Worm (Caenorhabditis elegans) whole organism, mixed stage, embryonic: ENCODE data around the gene H23N18.6.

Experiments
- M03D4.4 ChIP-seq: sonication (generic microtip); optimal IDR thresholded peaks from 2 replicates; lab custom pipeline; 2017; ENCODE audit warnings: mild to moderate bottlenecking, missing genetic modification characterization, missing compliant biosample characterization
- bed-3 ChIP-seq: fragments of 200-800 bp; sonication (Bioruptor generic); optimal IDR thresholded peaks from 3 replicates; lab custom pipeline; 2018; ENCODE audit warnings: mild to moderate bottlenecking, missing genetic modification characterization, moderate library complexity, missing compliant biosample characterization
- blmp-1 ChIP-seq: fragments of 150-350 bp; optimal IDR thresholded peaks from 2 replicates; lab custom pipeline; 2014; ENCODE audit warnings: missing biosample characterization, missing genetic modification characterization
- ceh-39 ChIP-seq: fragments of 150-350 bp; optimal IDR thresholded peaks from 2 replicates; lab custom pipeline; 2014; ENCODE audit warnings: missing biosample characterization, missing genetic modification characterization
- ceh-43 ChIP-seq: fragments of 200-800 bp; sonication (Bioruptor generic); optimal IDR thresholded peaks from 2 replicates; lab custom pipeline; 2018; ENCODE audit warnings: mild to moderate bottlenecking, missing genetic modification characterization, moderate library complexity, missing compliant biosample characterization
- ceh-83 ChIP-seq: fragments of 200-800 bp; sonication (Bioruptor generic); optimal IDR thresholded peaks from 2 replicates; lab custom pipeline; 2018; ENCODE audit warnings: mild to moderate bottlenecking, missing genetic modification characterization, missing compliant biosample characterization
- ces-1 ChIP-seq: fragments of 150-350 bp; optimal IDR thresholded peaks from 2 replicates; lab custom pipeline; 2014; ENCODE audit warnings: missing biosample characterization, missing genetic modification reagents, missing genetic modification characterization
- cnd-1 ChIP-seq: fragments of 200-800 bp; sonication (Bioruptor generic); optimal IDR thresholded peaks from 2 replicates; lab custom pipeline; 2018; ENCODE audit warnings: mild to moderate bottlenecking, missing genetic modification characterization, missing compliant biosample characterization
- drap-1 ChIP-seq: fragments of 200-800 bp; sonication (Bioruptor generic); optimal IDR thresholded peaks from 3 replicates; lab custom pipeline; 2018; ENCODE audit warnings: mild to moderate bottlenecking, missing genetic modification characterization, missing compliant biosample characterization
- elt-1 ChIP-seq: sonication (generic microtip); optimal IDR thresholded peaks from 2 replicates; lab custom pipeline; 2017; ENCODE audit warnings: missing genetic modification characterization, mild to moderate bottlenecking, missing compliant biosample characterization, antibody characterized with exemption, moderate library complexity, borderline replicate concordance; ENCODE audit not compliant: insufficient read depth
- elt-3 ChIP-seq: fragments of 150-350 bp; optimal IDR thresholded peaks from 2 replicates; lab custom pipeline; 2014; ENCODE audit warnings: missing biosample characterization, missing genetic modification characterization
- ham-2 ChIP-seq: fragments of 200-800 bp; sonication (Bioruptor generic); optimal IDR thresholded peaks from 2 replicates; lab custom pipeline; 2018; ENCODE audit warnings: mild to moderate bottlenecking, missing genetic modification characterization, missing compliant biosample characterization
- hlh-1 ChIP-seq: fragments of 150-350 bp; optimal IDR thresholded peaks from 2 replicates; lab custom pipeline; 2014; ENCODE audit warnings: missing biosample characterization, missing genetic modification reagents, missing genetic modification characterization
- lin-13 ChIP-seq: fragments of 150-350 bp; optimal IDR thresholded peaks from 2 replicates; lab custom pipeline; 2014; ENCODE audit warnings: missing biosample characterization, missing genetic modification characterization
- lin-32 ChIP-seq: fragments of 200-800 bp; sonication (Bioruptor generic); optimal IDR thresholded peaks from 2 replicates; lab custom pipeline; 2018; ENCODE audit warnings: mild to moderate bottlenecking, missing genetic modification characterization, missing compliant biosample characterization
- lsy-2 ChIP-seq: fragments of 150-350 bp; optimal IDR thresholded peaks from 2 replicates; lab custom pipeline; 2014; ENCODE audit warnings: missing biosample characterization, missing genetic modification characterization
- mab-5 ChIP-seq: fragments of 150-350 bp; optimal IDR thresholded peaks from 2 replicates; lab custom pipeline; 2014; ENCODE audit warnings: missing biosample characterization, missing genetic modification characterization
- mep-1 ChIP-seq: fragments of 150-350 bp; optimal IDR thresholded peaks from 2 replicates; lab custom pipeline; 2017; ENCODE audit warnings: missing biosample characterization, missing genetic modification reagents, missing genetic modification characterization, inconsistent platforms
- mls-2 ChIP-seq: sonication (generic microtip); optimal IDR thresholded peaks from 2 replicates; lab custom pipeline; 2016; ENCODE audit warnings: mild to moderate bottlenecking, missing genetic modification characterization, moderate library complexity, missing compliant biosample characterization
- nhr-12 ChIP-seq: fragments of 150-350 bp; optimal IDR thresholded peaks from 2 replicates; lab custom pipeline; 2014; ENCODE audit warnings: missing biosample characterization, missing genetic modification characterization
- nhr-2 ChIP-seq: fragments of 150-350 bp; optimal IDR thresholded peaks from 2 replicates; lab custom pipeline; 2014; ENCODE audit warnings: missing biosample characterization, missing genetic modification characterization
- nhr-237 ChIP-seq: fragments of 150-350 bp; optimal IDR thresholded peaks from 2 replicates; lab custom pipeline; 2014; ENCODE audit warnings: missing biosample characterization, missing genetic modification characterization
- nhr-28 ChIP-seq: fragments of 150-350 bp; optimal IDR thresholded peaks from 2 replicates; lab custom pipeline; 2014; ENCODE audit warnings: missing biosample characterization, missing genetic modification characterization
- nhr-76 ChIP-seq: sonication (generic microtip); optimal IDR thresholded peaks from 2 replicates; lab custom pipeline; 2017; ENCODE audit warnings: missing biosample characterization, missing genetic modification characterization
- pha-4 ChIP-seq: fragments of 150-350 bp; optimal IDR thresholded peaks from 2 replicates; lab custom pipeline; 2018; ENCODE audit warnings: missing biosample characterization, missing genetic modification reagents, missing genetic modification characterization
- sem-2 ChIP-seq: fragments of 200-800 bp; sonication (Bioruptor generic); optimal IDR thresholded peaks from 2 replicates; lab custom pipeline; 2018; ENCODE audit warnings: mild to moderate bottlenecking, missing genetic modification characterization, missing compliant biosample characterization
- snpc-4 ChIP-seq: fragments of 150-350 bp; optimal IDR thresholded peaks from 2 replicates; lab custom pipeline; 2014; ENCODE audit warnings: missing biosample characterization, missing genetic modification characterization
- sptf-1 ChIP-seq: sonication (generic microtip); optimal IDR thresholded peaks from 2 replicates; lab custom pipeline; 2017; ENCODE audit warnings: mild to moderate bottlenecking, missing genetic modification characterization, moderate library complexity, missing compliant biosample characterization
- tbx-8 ChIP-seq: fragments of 200-800 bp; sonication (Bioruptor generic); optimal IDR thresholded peaks from 2 replicates; lab custom pipeline; 2018; ENCODE audit warnings: mild to moderate bottlenecking, missing genetic modification characterization, moderate library complexity, missing compliant biosample characterization
- unc-120 ChIP-seq: sonication (generic microtip); optimal IDR thresholded peaks from 2 replicates; lab custom pipeline; 2017; ENCODE audit warnings: missing genetic modification characterization, missing compliant biosample characterization; ENCODE audit not compliant: poor library complexity, severe bottlenecking
- unc-39 ChIP-seq: fragments of 150-350 bp; optimal IDR thresholded peaks from 2 replicates; lab custom pipeline; 2014; ENCODE audit warnings: missing biosample characterization, missing genetic modification characterization
- unc-62 ChIP-seq: fragments of 150-350 bp; optimal IDR thresholded peaks from 2 replicates; lab custom pipeline; 2014; ENCODE audit warnings: missing biosample characterization, missing genetic modification reagents, missing genetic modification characterization
- ztf-11 ChIP-seq: fragments of 150-350 bp; optimal IDR thresholded peaks from 2 replicates; lab custom pipeline; 2014; ENCODE audit warnings: missing biosample characterization, missing genetic modification characterization

Gene H23N18.6

DNA sequence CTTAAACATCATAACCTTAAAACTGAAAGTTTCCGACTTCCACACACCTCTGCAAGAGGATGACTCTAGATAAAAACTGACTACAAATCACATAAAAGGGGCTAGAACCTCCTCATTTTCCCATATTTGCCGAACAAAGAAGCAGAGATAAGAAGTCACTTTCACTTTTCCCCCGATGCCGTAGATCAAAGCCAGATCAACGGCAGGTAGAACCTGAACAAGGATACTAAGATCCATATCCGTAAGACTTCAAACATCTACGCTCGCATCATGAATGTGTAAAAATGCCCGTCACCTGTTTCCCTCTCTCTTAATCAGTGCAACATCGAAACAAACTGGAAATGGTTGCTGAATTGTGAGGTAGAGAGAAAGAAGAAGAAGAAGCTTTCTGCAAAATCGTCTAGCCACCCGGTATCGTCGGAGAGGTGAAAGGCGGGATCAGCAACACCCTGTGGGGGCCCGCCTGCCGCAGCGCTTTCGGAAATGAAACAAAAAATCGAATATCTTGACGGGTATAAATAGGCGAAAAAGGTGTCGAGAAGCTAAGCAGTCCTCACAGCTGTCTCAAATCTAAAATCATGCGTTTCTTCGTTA lies 3.9 kb upstream of the H23N18.6 start, which contains the start of gene C02E7.6:
Gene C02E7.6, plus strand, starts transcription at position 544 of the 594 bp plus-strand sequence.
- TF ChIP-seq snpc-4 (tag; lab: Kevin White, UChicago) (no peak), elt-1 (tag; lab: Kevin White, UChicago) (peak; percentile 90), nhr-76 (tag; lab: Kevin White, UChicago) (no peak), ceh-43 (no peak), unc-62 (GFP tag; lab: Kevin White, UChicago) (peak; percentile 16), blmp-1 (tag; lab: Kevin White, UChicago) (peak; percentile 67), nhr-237 (tag; lab: Kevin White, UChicago) (peak; percentile 14)

ce11 chrV:4918091-4918624 lies 3.3 kb upstream of the H23N18.6 start, which contains the start of gene C02E7.7:
C02E7.7 (minus strand) TSS chrV:4918574.
- TF ChIP-seq lin-32 (GFP tag; lab: Kevin White, UChicago) (no peak), nhr-12 (tag; lab: Kevin White, UChicago) (no peak), ceh-39 (no peak), mep-1 (tag; lab: Kevin White, UChicago) (no peak), elt-1 (tag; lab: Kevin White, UChicago) (no peak), sptf-1 (tag; lab: Kevin White, UChicago) (no peak), ztf-11 (no peak), unc-39 (tag; lab: Kevin White, UChicago) (no peak), unc-120 (tag; lab: Kevin White, UChicago) (no peak), mls-2 (tag; lab: Kevin White, UChicago) (no peak), cnd-1 (tag; lab: Kevin White, UChicago) (no peak), elt-3 (tag; lab: Kevin White, UChicago) (no peak), nhr-28 (no peak), ham-2 (GFP tag; lab: Kevin White, UChicago) (no peak), ceh-43 (no peak), snpc-4 (tag; lab: Kevin White, UChicago) (no peak), hlh-1 (tag; lab: Kevin White, UChicago) (no peak)

DNA sequence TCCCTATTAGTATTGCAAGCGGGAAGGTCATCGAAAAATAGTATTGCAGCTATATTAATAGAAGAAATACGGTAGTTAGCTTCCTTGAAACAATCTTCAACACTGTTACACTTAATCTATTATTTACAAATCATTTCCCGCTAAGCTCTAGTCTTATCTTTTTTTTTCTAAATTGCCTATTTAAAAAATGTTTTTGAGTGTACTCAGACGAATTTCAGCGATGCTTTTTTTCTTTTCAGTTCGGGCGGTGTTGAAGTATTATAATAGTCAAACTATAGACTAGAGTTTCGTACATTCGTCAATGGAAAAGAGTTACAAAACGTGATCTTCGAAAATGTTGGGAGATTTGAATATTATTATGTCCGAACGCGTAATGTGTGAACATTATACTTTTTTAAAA lies 1.0 kb downstream of the H23N18.6 start:
- no peak for TF ChIP-seq unc-62 (GFP tag; lab: Kevin White, UChicago)
- TF ChIP-seq nhr-12 (tag; lab: Kevin White, UChicago): no peak
- TF ChIP-seq pha-4 (tag; lab: Kevin White, UChicago): no peak
- no peak for TF ChIP-seq unc-39 (tag; lab: Kevin White, UChicago)
- no peak for TF ChIP-seq cnd-1 (tag; lab: Kevin White, UChicago)
- no peak for TF ChIP-seq unc-120 (tag; lab: Kevin White, UChicago)
- no peak for TF ChIP-seq ces-1 (GFP tag; lab: Kevin White, UChicago)
- no peak for TF ChIP-seq mab-5 (tag; lab: Kevin White, UChicago)
- no peak for TF ChIP-seq lin-13 (tag; lab: Kevin White, UChicago)
- no peak for TF ChIP-seq elt-1 (tag; lab: Kevin White, UChicago)
- no peak for TF ChIP-seq ceh-83 (GFP tag; lab: Kevin White, UChicago)
- TF ChIP-seq elt-3 (tag; lab: Kevin White, UChicago): no peak
- TF ChIP-seq mep-1 (tag; lab: Kevin White, UChicago): no peak
- no peak for TF ChIP-seq ham-2 (GFP tag; lab: Kevin White, UChicago)
- TF ChIP-seq mls-2 (tag; lab: Kevin White, UChicago): no peak
- no peak for TF ChIP-seq M03D4.4 (tag; lab: Kevin White, UChicago)
- TF ChIP-seq, all 35 proteins: peak for 0

DNA sequence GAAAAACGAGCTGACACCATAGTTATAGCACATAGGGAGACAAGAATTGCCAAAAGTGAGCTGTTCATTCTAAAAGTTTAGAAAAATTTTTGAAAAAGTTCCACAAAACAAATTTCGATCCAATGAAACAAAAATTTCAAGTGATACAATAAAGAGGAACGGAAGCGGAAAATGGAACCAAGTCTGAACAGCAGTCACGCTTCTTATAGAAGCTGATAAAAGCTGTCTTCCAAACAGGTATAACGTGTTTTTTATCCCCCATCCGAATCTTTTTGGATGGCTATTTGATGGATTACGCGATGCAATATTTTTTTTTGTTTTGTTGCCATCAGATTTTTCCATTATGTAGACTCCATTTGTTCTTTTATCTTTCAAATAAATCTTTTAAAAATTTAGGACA lies 2.6 kb downstream of the H23N18.6 start, which contains the start of gene H23N18.5:
Gene H23N18.5, minus strand, starts transcription at position 69 of the 400 bp plus-strand sequence.
- TF ChIP-seq M03D4.4 (tag; lab: Kevin White, UChicago) (no peak), mep-1 (tag; lab: Kevin White, UChicago) (no peak), pha-4 (tag; lab: Kevin White, UChicago) (no peak), ztf-11 (no peak), elt-1 (tag; lab: Kevin White, UChicago) (peak; percentile 0)

ce11 chrV:4908591-4908990 lies 6.3 kb downstream of the H23N18.6 start, which contains the start of gene ugt-13:
ugt-13 (plus strand) TSS chrV:4908884.
- TF ChIP-seq M03D4.4 (tag; lab: Kevin White, UChicago) (no peak), mab-5 (tag; lab: Kevin White, UChicago) (no peak), unc-120 (tag; lab: Kevin White, UChicago) (no peak), ham-2 (GFP tag; lab: Kevin White, UChicago) (no peak), ztf-11 (no peak), lin-32 (GFP tag; lab: Kevin White, UChicago) (no peak), mep-1 (tag; lab: Kevin White, UChicago) (no peak), sptf-1 (tag; lab: Kevin White, UChicago) (no peak), bed-3 (GFP tag; lab: Kevin White, UChicago) (no peak), unc-39 (tag; lab: Kevin White, UChicago) (no peak), nhr-12 (tag; lab: Kevin White, UChicago) (no peak), sem-2 (GFP tag; lab: Kevin White, UChicago) (no peak), nhr-2 (tag; lab: Kevin White, UChicago) (no peak), ceh-43 (no peak), blmp-1 (tag; lab: Kevin White, UChicago) (no peak), tbx-8 (GFP tag; lab: Kevin White, UChicago) (no peak), unc-62 (GFP tag; lab: Kevin White, UChicago) (no peak), mls-2 (tag; lab: Kevin White, UChicago) (no peak), drap-1 (no peak), lsy-2 (no peak)
